Worm (Caenorhabditis elegans) whole organism, L4/young adult: ENCODE measurements around the gene T01H3.2.

Experiments used
- dao-5 ChIP-seq: sonication (generic microtip); optimal IDR thresholded peaks from 2 replicates; lab custom pipeline; 2016; ENCODE audit warnings: missing genotype, missing genetic modification characterization, moderate library complexity, missing compliant biosample characterization
- him-1 ChIP-seq: sonication (generic microtip); optimal IDR thresholded peaks from 2 replicates; lab custom pipeline; 2016; ENCODE audit warnings: missing genotype, missing genetic modification reagents, missing genetic modification characterization, missing compliant biosample characterization

DNA sequence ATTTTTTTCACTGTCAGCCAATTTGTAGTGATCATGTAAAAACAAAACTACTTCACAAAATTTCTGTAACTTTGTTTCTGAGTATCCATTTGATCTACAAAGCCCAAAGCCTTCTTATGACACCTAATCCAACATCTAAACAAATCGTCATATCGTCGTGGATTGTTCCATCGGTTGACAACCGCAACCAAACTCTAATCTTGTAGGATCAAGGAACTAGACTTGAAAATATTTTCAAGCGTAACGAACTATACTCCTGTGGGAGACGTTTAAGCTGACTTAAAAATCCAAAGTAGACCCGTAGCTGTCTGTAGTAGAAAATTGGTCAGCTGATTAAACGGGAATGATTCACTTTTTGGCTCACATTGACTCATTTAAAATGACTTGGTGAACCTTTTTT lies 48.2 kb downstream of the T01H3.2 start:
- TF ChIP-seq him-1 = no peak
- TF ChIP-seq dao-5 (tag; lab: Kevin White, UChicago) = no peak
